Fruit fly (Drosophila melanogaster) whole organism, embryonic: ENCODE measurements around the gene CG34287.

Source experiments
- CG4404 ChIP-seq: fragments of 200-800 bp; sonication (Bioruptor generic); IDR thresholded peaks from 2 replicates; pipeline ENCODE4 v1.3.6; 2022; ENCODE audit warnings: missing biosample characterization, missing genetic modification characterization
- CG6791 ChIP-seq: fragments of 200-800 bp; sonication (Bioruptor generic); IDR thresholded peaks from 3 replicates; pipeline ENCODE4 v1.3.6; 2022; ENCODE audit warnings: missing biosample characterization, missing genetic modification characterization; ENCODE audit not compliant: partially characterized antibody
- bbx ChIP-seq: fragments of 200-800 bp; sonication (Bioruptor generic); IDR thresholded peaks from 2 replicates; pipeline ENCODE4 v1.3.6; 2022; ENCODE audit warnings: missing biosample characterization, missing genetic modification characterization; ENCODE audit not compliant: partially characterized antibody

DNA sequence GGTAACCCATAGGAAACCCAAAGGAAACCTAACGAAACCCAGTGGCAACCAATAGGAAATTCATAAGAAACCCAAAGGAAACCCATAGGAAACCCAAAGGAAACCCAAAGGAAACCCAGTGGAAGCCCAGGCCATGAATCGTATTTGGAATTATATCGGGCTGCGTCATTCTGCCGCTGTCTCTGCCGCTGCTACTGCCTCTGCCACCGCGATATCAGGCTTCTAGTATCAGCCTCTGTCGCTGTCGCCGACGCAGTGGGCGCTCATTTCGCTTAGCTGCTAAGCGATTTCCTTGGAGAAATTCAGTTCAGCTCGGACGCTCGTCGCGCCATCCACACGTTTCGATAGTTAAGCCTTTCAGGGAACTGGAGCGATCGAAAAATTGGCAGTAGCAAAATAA, 21.8 kb upstream of the CG34287 start, which contains the start of gene CG1208:
- TF ChIP-seq CG6791 (GFP tag; lab: Robert Waterston, UW) (no peak), bbx (GFP tag; lab: Robert Waterston, UW) (no peak), CG4404 (GFP tag; lab: Robert Waterston, UW) (no peak)
